Worm (Caenorhabditis elegans): ENCODE results near the gene F22E5.7.

ce11 chrII:2624792-2625191 lies 17.1 kb upstream of the F22E5.7 start, which contains the start of gene lgc-28:
- no peak for TF ChIP-seq T22C8.4 (GFP tag; IDR thresholded peaks at IDR 0.05)
- TF ChIP-seq ztf-29 (GFP tag; IDR thresholded peaks at IDR 0.05): no peak
- no peak for TF ChIP-seq med-1 (GFP tag; optimal IDR thresholded peaks at IDR 0.05; ENCODE audit: insufficient read depth)
- TF ChIP-seq ref-1 (GFP tag; conservative IDR thresholded peaks at IDR 0.05): no peak
- no peak for TF ChIP-seq klf-2 (GFP tag; conservative IDR thresholded peaks at IDR 0.05)
- no peak for TF ChIP-seq flt-1 (GFP tag; IDR thresholded peaks at IDR 0.05)
- no peak for TF ChIP-seq tab-1 (GFP tag; IDR thresholded peaks at IDR 0.05)
- TF ChIP-seq cog-1 (tag; optimal IDR thresholded peaks at IDR 0.05): no peak

Data from whole organism, midembryonic.